Fruit fly (Drosophila melanogaster) whole organism, embryonic: ENCODE measurements around the gene Msh6.

Experiments
- ATbp ChIP-seq: fragments of 200-800 bp; sonication (Bioruptor generic); optimal IDR thresholded peaks from 2 replicates; lab custom pipeline; 2017; ENCODE audit warnings: missing biosample characterization, mild to moderate bottlenecking, missing genetic modification characterization, missing genetic modification reagents
- Blimp-1 ChIP-seq: fragments of 200-800 bp; sonication (Bioruptor generic); optimal IDR thresholded peaks from 3 replicates; lab custom pipeline; 2018; ENCODE audit warnings: missing biosample characterization, missing genetic modification characterization, mild to moderate bottlenecking, moderate library complexity, missing genetic modification reagents
- CG10209 ChIP-seq: fragments of 200-800 bp; sonication (Bioruptor generic); optimal IDR thresholded peaks from 3 replicates; lab custom pipeline; 2017; ENCODE audit warnings: missing biosample characterization, mild to moderate bottlenecking, missing genetic modification characterization, missing genetic modification reagents
- CG10565 ChIP-seq: fragments of 200-800 bp; sonication (Bioruptor generic); optimal IDR thresholded peaks from 3 replicates; lab custom pipeline; 2016; ENCODE audit warnings: missing biosample characterization, mild to moderate bottlenecking, missing genetic modification characterization
- CG10959 ChIP-seq: fragments of 200-800 bp; sonication (Bioruptor generic); IDR thresholded peaks from 2 replicates; pipeline ENCODE4 v1.3.6; 2022; ENCODE audit warnings: missing biosample characterization, missing genetic modification characterization
- CG12155 ChIP-seq: fragments of 200-800 bp; sonication (Bioruptor generic); optimal IDR thresholded peaks from 3 replicates; lab custom pipeline; 2016; ENCODE audit warnings: missing biosample characterization, missing genetic modification characterization
- CG1602 ChIP-seq: fragments of 200-800 bp; sonication (Bioruptor generic); optimal IDR thresholded peaks from 3 replicates; lab custom pipeline; 2016; ENCODE audit warnings: missing biosample characterization, missing genetic modification characterization
- CG17361 ChIP-seq: fragments of 200-800 bp; sonication (Bioruptor generic); IDR thresholded peaks from 3 replicates; pipeline ENCODE4 v1.3.6; 2022; ENCODE audit warnings: missing biosample characterization, missing genetic modification characterization
- CG18599 ChIP-seq: fragments of 200-800 bp; sonication (Bioruptor generic); optimal IDR thresholded peaks from 3 replicates; lab custom pipeline; 2017; ENCODE audit warnings: missing biosample characterization, missing genetic modification characterization, mild to moderate bottlenecking, moderate library complexity, missing genetic modification reagents
- CG18764 ChIP-seq: fragments of 200-800 bp; sonication (Bioruptor generic); optimal IDR thresholded peaks from 3 replicates; lab custom pipeline; 2016; ENCODE audit warnings: missing biosample characterization, missing genetic modification characterization
- CG2678 ChIP-seq: fragments of 200-800 bp; sonication (Bioruptor generic); optimal IDR thresholded peaks from 3 replicates; lab custom pipeline; 2019; ENCODE audit warnings: missing biosample characterization, mild to moderate bottlenecking, missing genetic modification characterization, moderate library complexity
- CG2712 ChIP-seq: fragments of 200-800 bp; optimal IDR thresholded peaks from 3 replicates; lab custom pipeline; 2019; ENCODE audit warnings: missing biosample characterization, mild to moderate bottlenecking, missing genetic modification characterization, moderate library complexity
- CG31441 ChIP-seq: fragments of 200-800 bp; sonication (Bioruptor generic); IDR thresholded peaks from 2 replicates; pipeline ENCODE4 v1.3.6; 2022; ENCODE audit warnings: missing biosample characterization, missing genetic modification characterization
- CG4424 ChIP-seq: fragments of 200-800 bp; sonication (Bioruptor generic); optimal IDR thresholded peaks from 3 replicates; lab custom pipeline; 2016; ENCODE audit warnings: missing biosample characterization, missing genetic modification characterization
- CG7839 ChIP-seq: fragments of 200-800 bp; sonication (Bioruptor generic); optimal IDR thresholded peaks from 3 replicates; lab custom pipeline; 2018; ENCODE audit warnings: missing biosample characterization, mild to moderate bottlenecking, missing genetic modification characterization, moderate library complexity
- CG7987 ChIP-seq: fragments of 200-800 bp; sonication (Bioruptor generic); optimal IDR thresholded peaks from 2 replicates; lab custom pipeline; 2018; ENCODE audit warnings: missing biosample characterization, mild to moderate bottlenecking, missing genetic modification characterization, moderate library complexity
- CG8388 ChIP-seq: fragments of 200-800 bp; sonication (Bioruptor generic); optimal IDR thresholded peaks from 2 replicates; lab custom pipeline; 2019; ENCODE audit warnings: missing biosample characterization, mild to moderate bottlenecking, missing genetic modification characterization, moderate library complexity
- CG9727 ChIP-seq: fragments of 200-800 bp; sonication (Bioruptor generic); optimal IDR thresholded peaks from 3 replicates; lab custom pipeline; 2017; ENCODE audit warnings: missing biosample characterization, mild to moderate bottlenecking, missing genetic modification characterization
- Drgx ChIP-seq: fragments of 200-800 bp; sonication (Bioruptor generic); IDR thresholded peaks from 2 replicates; pipeline ENCODE4 v1.3.6; 2022; ENCODE audit warnings: missing biosample characterization, missing genetic modification characterization
- HHEX ChIP-seq: fragments of 200-800 bp; sonication (Bioruptor generic); optimal IDR thresholded peaks from 3 replicates; lab custom pipeline; 2017; ENCODE audit warnings: missing biosample characterization, mild to moderate bottlenecking, missing genetic modification characterization, missing genetic modification reagents
- Hr78 ChIP-seq, 2 experiments: fragments of 200-800 bp in 1 of 2; fragments of >200 bp in 1 of 2; sonication (Bioruptor generic) in 1 of 2; optimal IDR thresholded peaks; 2 replicates each; lab custom pipeline; 2017 to 2019; ENCODE audit warnings: missing biosample characterization in 2 of 2, missing genetic modification characterization in 2 of 2, mild to moderate bottlenecking in 1 of 2, moderate library complexity in 1 of 2
- Med ChIP-seq: fragments of 200-800 bp; sonication (Bioruptor generic); peaks from one replicate; lab custom pipeline; 2016; ENCODE audit warnings: missing biosample characterization, missing genetic modification characterization, mild to moderate bottlenecking, inconsistent platforms, moderate library complexity
- Rx ChIP-seq: fragments of 200-800 bp; sonication (Bioruptor generic); IDR thresholded peaks from 2 replicates; pipeline ENCODE4 v1.3.6; 2022; ENCODE audit warnings: missing biosample characterization, missing genetic modification characterization
- Vsx1 ChIP-seq: fragments of 200-800 bp; sonication (Bioruptor generic); optimal IDR thresholded peaks from 2 replicates; lab custom pipeline; 2017; ENCODE audit warnings: missing biosample characterization, mild to moderate bottlenecking, missing genetic modification characterization, missing genetic modification reagents
- bcd ChIP-seq: fragments of 200-800 bp; sonication (Bioruptor generic); optimal IDR thresholded peaks from 2 replicates; lab custom pipeline; 2017; ENCODE audit warnings: missing biosample characterization, mild to moderate bottlenecking, missing genetic modification characterization
- bsh ChIP-seq, 2 experiments: fragments of 200-800 bp; sonication (Bioruptor generic); optimal IDR thresholded peaks; 2 replicates each; lab custom pipeline; 2017 to 2018; ENCODE audit warnings: mild to moderate bottlenecking in 2 of 2, missing biosample characterization in 2 of 2, missing genetic modification characterization in 2 of 2, moderate library complexity in 1 of 2
- btn ChIP-seq: fragments of 200-800 bp; sonication (Bioruptor generic); optimal IDR thresholded peaks from 2 replicates; lab custom pipeline; 2016; ENCODE audit warnings: missing biosample characterization, missing genetic modification characterization
- cg ChIP-seq: fragments of 200-800 bp; sonication (Bioruptor generic); optimal IDR thresholded peaks from 3 replicates; lab custom pipeline; 2019; ENCODE audit warnings: missing biosample characterization, mild to moderate bottlenecking, missing genetic modification characterization, moderate library complexity
- cwo ChIP-seq: fragments of 200-800 bp; sonication (Bioruptor generic); optimal IDR thresholded peaks from 3 replicates; lab custom pipeline; 2017; ENCODE audit warnings: missing biosample characterization, missing genetic modification characterization, mild to moderate bottlenecking, moderate library complexity, missing genetic modification reagents
- da ChIP-seq: fragments of 200-800 bp; sonication (Bioruptor generic); optimal IDR thresholded peaks from 2 replicates; lab custom pipeline; 2016; ENCODE audit warnings: missing biosample characterization, missing genetic modification characterization
- disco-r ChIP-seq: fragments of 200-800 bp; sonication (Bioruptor generic); optimal IDR thresholded peaks from 2 replicates; lab custom pipeline; 2016; ENCODE audit warnings: missing biosample characterization, missing genetic modification characterization
- dmrt99B ChIP-seq: fragments of 200-800 bp; sonication (Bioruptor generic); optimal IDR thresholded peaks from 2 replicates; lab custom pipeline; 2018; ENCODE audit warnings: missing biosample characterization, mild to moderate bottlenecking, missing genetic modification characterization, moderate library complexity
- dpn ChIP-seq, 2 experiments: fragments of 200-800 bp; sonication (Bioruptor generic); optimal IDR thresholded peaks; 3 replicates each; lab custom pipeline; 2016; ENCODE audit warnings: missing biosample characterization in 2 of 2, missing genetic modification characterization in 2 of 2
- fd3F ChIP-seq: fragments of 200-800 bp; sonication (Bioruptor generic); optimal IDR thresholded peaks from 2 replicates; lab custom pipeline; 2018; ENCODE audit warnings: missing biosample characterization, mild to moderate bottlenecking, missing genetic modification characterization, moderate library complexity
- fd96Cb ChIP-seq: fragments of 200-800 bp; sonication (Bioruptor generic); optimal IDR thresholded peaks from 2 replicates; lab custom pipeline; 2018; ENCODE audit warnings: missing biosample characterization, mild to moderate bottlenecking, missing genetic modification characterization, moderate library complexity
- fru ChIP-seq: fragments of >200 bp; optimal IDR thresholded peaks from 2 replicates; lab custom pipeline; 2017
- grn ChIP-seq: fragments of 200-800 bp; sonication (Bioruptor generic); optimal IDR thresholded peaks from 3 replicates; lab custom pipeline; 2017; ENCODE audit warnings: missing biosample characterization, missing genetic modification characterization
- hkb ChIP-seq, 2 experiments: fragments of 200-800 bp in 1 of 2; fragments of >200 bp in 1 of 2; sonication (Bioruptor generic) in 1 of 2; IDR thresholded peaks in 1 of 2; optimal IDR thresholded peaks in 1 of 2; 2 replicates each; pipeline versions ENCODE4 v1.3.6 to Lab custom; 2017 to 2022; ENCODE audit warnings: missing biosample characterization in 1 of 2, missing genetic modification characterization in 1 of 2
- ind ChIP-seq: fragments of 200-800 bp; sonication (Bioruptor generic); optimal IDR thresholded peaks from 3 replicates; lab custom pipeline; 2016; ENCODE audit warnings: missing biosample characterization, missing genetic modification characterization
- phol ChIP-seq: fragments of 200-800 bp; sonication (Bioruptor generic); optimal IDR thresholded peaks from 3 replicates; lab custom pipeline; 2018; ENCODE audit warnings: missing biosample characterization, mild to moderate bottlenecking, missing genetic modification characterization, moderate library complexity
- pita ChIP-seq: fragments of 200-800 bp; sonication (Bioruptor generic); optimal IDR thresholded peaks from 2 replicates; lab custom pipeline; 2017; ENCODE audit warnings: missing biosample characterization, mild to moderate bottlenecking, missing genetic modification characterization
- row ChIP-seq: fragments of 200-800 bp; sonication (Bioruptor generic); IDR thresholded peaks from 3 replicates; pipeline ENCODE4 v1.3.6; 2022; ENCODE audit warnings: missing biosample characterization, missing genetic modification characterization
- slou ChIP-seq: fragments of 200-800 bp; sonication (Bioruptor generic); optimal IDR thresholded peaks from 3 replicates; lab custom pipeline; 2016; ENCODE audit warnings: missing biosample characterization, missing genetic modification characterization
- slp2 ChIP-seq: fragments of 200-800 bp; sonication (Bioruptor generic); optimal IDR thresholded peaks from 2 replicates; lab custom pipeline; 2016; ENCODE audit warnings: missing biosample characterization, missing genetic modification characterization
- so ChIP-seq: fragments of 200-800 bp; sonication (Bioruptor generic); IDR thresholded peaks from 3 replicates; pipeline ENCODE4 v1.3.6; 2022; ENCODE audit warnings: missing biosample characterization, missing genetic modification characterization
- tgo ChIP-seq: fragments of 200-800 bp; sonication (Bioruptor generic); IDR thresholded peaks from 3 replicates; pipeline ENCODE4 v1.3.6; 2022; ENCODE audit warnings: missing biosample characterization, missing genetic modification characterization
- unc-4 ChIP-seq: fragments of 200-800 bp; sonication (Bioruptor generic); IDR thresholded peaks from 2 replicates; pipeline ENCODE4 v1.3.6; 2022; ENCODE audit warnings: missing biosample characterization, missing genetic modification characterization; ENCODE audit not compliant: partially characterized antibody
- wdn ChIP-seq: fragments of 200-800 bp; sonication (Bioruptor generic); IDR thresholded peaks from 2 replicates; pipeline ENCODE4 v1.3.6; 2022; ENCODE audit warnings: missing biosample characterization, missing genetic modification characterization
- yki ChIP-seq: fragments of >200 bp; optimal IDR thresholded peaks from 3 replicates; lab custom pipeline; 2018

The Msh6 gene

dm6 chr3L:15171769-15172403 lies 13.5 kb upstream of the Msh6 start (continued):
- TF ChIP-seq cwo (GFP tag; lab: Kevin White, UChicago) (peak; percentile 20), CG9727 (GFP tag; lab: Kevin White, UChicago) (no peak), CG10565 (GFP tag; lab: Kevin White, UChicago) (no peak), CG7987 (GFP tag; lab: Kevin White, UChicago) (no peak), hkb (optimal IDR thresholded peaks at IDR 0.05; lab: Kevin White, UChicago) (no peak), hkb (GFP tag; IDR thresholded peaks at IDR 0.05; lab: Robert Waterston, UW) (0 out of 2 replicates have a peak, but pooled peaks have one; percentile 9), grn (GFP tag; lab: Kevin White, UChicago) (peak; percentile 25), disco-r (GFP tag; lab: Kevin White, UChicago) (no peak), slou (no peak), btn (GFP tag; lab: Kevin White, UChicago) (no peak), CG2712 (tag; lab: Kevin White, UChicago) (peak; percentile 31), ind (GFP tag; lab: Kevin White, UChicago) (peak; percentile 39), Med (GFP tag; lab: Kevin White, UChicago) (peak; percentile 44), da (GFP tag; lab: Kevin White, UChicago) (no peak), phol (peak; percentile 30), HHEX (GFP tag; lab: Kevin White, UChicago) (no peak), yki (no peak), fru (lab: Kevin White, UChicago) (no peak), tgo (GFP tag; lab: Robert Waterston, UW) (no peak), CG31441 (no peak), CG18764 (GFP tag; lab: Kevin White, UChicago) (peak; percentile 17), fd3F (GFP tag; lab: Kevin White, UChicago) (no peak), bsh (GFP tag; optimal IDR thresholded peaks at IDR 0.05; lab: Kevin White, UChicago) (peak in 1 of 2 experiments; percentile 27), CG4424 (GFP tag; lab: Kevin White, UChicago) (no peak), fd96Cb (tag; lab: Kevin White, UChicago) (peak; percentile 31), CG1602 (GFP tag; lab: Kevin White, UChicago) (no peak), CG18599 (GFP tag; lab: Kevin White, UChicago) (peak; percentile 38), dmrt99B (tag; lab: Kevin White, UChicago) (peak; percentile 5), CG7839 (tag; lab: Kevin White, UChicago) (peak; percentile 20), row (peak; percentile 12; the same call in 1 of the 3 replicates), CG10209 (GFP tag; lab: Kevin White, UChicago) (peak; percentile 14), dpn (GFP tag; optimal IDR thresholded peaks at IDR 0.05; lab: Kevin White, UChicago) (no peak), Rx (no peak), bcd (GFP tag; lab: Kevin White, UChicago) (peak; percentile 4), wdn (GFP tag; lab: Robert Waterston, UW) (no peak), CG12155 (GFP tag; lab: Kevin White, UChicago) (no peak), Blimp-1 (GFP tag; lab: Kevin White, UChicago) (peak; percentile 53), Hr78 (GFP tag; optimal IDR thresholded peaks at IDR 0.05; lab: Kevin White, UChicago) (no peak), CG8388 (GFP tag; lab: Kevin White, UChicago) (no peak), CG2678 (tag; lab: Kevin White, UChicago) (peak; percentile 10), Drgx (GFP tag; lab: Robert Waterston, UW) (peak; percentile 40; the same call in 1 of the 2 replicates), unc-4 (no peak), so (GFP tag; lab: Robert Waterston, UW) (no peak), CG17361 (GFP tag; lab: Robert Waterston, UW) (no peak), Vsx1 (GFP tag; lab: Kevin White, UChicago) (peak; percentile 17), slp2 (GFP tag; lab: Kevin White, UChicago) (no peak), CG10959 (GFP tag; lab: Robert Waterston, UW) (no peak), cg (GFP tag; lab: Kevin White, UChicago) (no peak), pita (GFP tag; lab: Kevin White, UChicago) (no peak), ATbp (peak; percentile 36)
